Fruit fly (Drosophila melanogaster) whole organism, pupa: Measurements from ENCODE around the gene RpS27A.
A peak's percentile ranks its signal among the peaks of the same experiment; 100 is the strongest.

Experiments used
- CG10348 ChIP-seq: fragments of 200-800 bp; sonication (Bioruptor generic); IDR thresholded peaks from 2 replicates; pipeline ENCODE4 v1.3.6; 2022; ENCODE audit warnings: missing biosample characterization, missing genetic modification characterization
- CG12605 ChIP-seq: fragments of 200-800 bp; sonication (Bioruptor generic); IDR thresholded peaks from 2 replicates; pipeline ENCODE4 v1.3.6; 2022; ENCODE audit warnings: missing biosample characterization, missing genetic modification characterization
- CG4496 ChIP-seq: fragments of 200-800 bp; sonication (Bioruptor generic); IDR thresholded peaks from 3 replicates; pipeline ENCODE4 v1.3.6; 2022; ENCODE audit warnings: missing biosample characterization, missing genetic modification characterization
- CG8159 ChIP-seq: fragments of 200-800 bp; sonication (Bioruptor generic); optimal IDR thresholded peaks from 3 replicates; lab custom pipeline; 2018; ENCODE audit warnings: missing biosample characterization, mild to moderate bottlenecking, missing genetic modification characterization, moderate library complexity
- CG9948 ChIP-seq: fragments of 200-800 bp; sonication (Bioruptor generic); optimal IDR thresholded peaks from 2 replicates; lab custom pipeline; 2018; ENCODE audit warnings: missing biosample characterization, mild to moderate bottlenecking, missing genetic modification characterization, moderate library complexity
- EcR ChIP-seq: fragments of 200-800 bp; sonication (Bioruptor generic); optimal IDR thresholded peaks from 3 replicates; lab custom pipeline; 2019; ENCODE audit warnings: missing biosample characterization, missing genetic modification characterization, mild to moderate bottlenecking, moderate library complexity, missing genetic modification reagents
- Pif1B ChIP-seq: fragments of 200-800 bp; sonication (Bioruptor generic); optimal IDR thresholded peaks from 3 replicates; lab custom pipeline; 2016; ENCODE audit warnings: missing biosample characterization, missing genetic modification characterization

DNA sequence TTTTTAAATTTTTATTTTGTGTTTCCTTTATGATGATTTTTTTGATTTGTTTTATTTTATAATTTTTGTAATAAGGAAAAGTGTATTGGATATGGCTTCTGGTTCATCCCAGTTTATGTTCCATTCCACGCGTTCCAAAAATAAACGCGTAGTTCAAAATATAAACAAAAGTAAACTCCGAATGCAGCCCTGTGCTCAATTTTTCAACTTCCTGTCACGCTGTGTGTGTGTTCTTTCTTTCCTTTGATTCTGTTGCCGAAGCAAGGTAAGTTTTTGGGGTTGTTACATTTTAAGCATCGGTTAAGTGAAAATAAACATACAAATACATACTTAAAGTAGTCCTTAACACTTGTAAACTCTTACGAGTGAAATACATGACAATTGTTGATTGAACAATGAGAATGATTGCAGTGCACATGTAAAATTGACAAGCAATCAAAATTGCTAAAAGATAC is at the start of gene RpS27A, which contains the start of gene Ip259:
- no peak for TF ChIP-seq CG9948 (tag; lab: Kevin White, UChicago)
- TF ChIP-seq CG12605 (GFP tag; lab: Robert Waterston, UW) = no peak
- TF ChIP-seq Pif1B (GFP tag; lab: Kevin White, UChicago) = no peak
- TF ChIP-seq CG10348 (GFP tag; lab: Robert Waterston, UW) = no peak
- TF ChIP-seq CG8159 (tag; lab: Kevin White, UChicago) = no peak
- peak; percentile 83; the same call in 2 of the 3 replicates for TF ChIP-seq CG4496 (GFP tag; lab: Robert Waterston, UW)
- no peak for TF ChIP-seq EcR (GFP tag; lab: Kevin White, UChicago)
